Worm (Caenorhabditis elegans): ENCODE data around the gene pals-27.

The pals-27 gene

DNA sequence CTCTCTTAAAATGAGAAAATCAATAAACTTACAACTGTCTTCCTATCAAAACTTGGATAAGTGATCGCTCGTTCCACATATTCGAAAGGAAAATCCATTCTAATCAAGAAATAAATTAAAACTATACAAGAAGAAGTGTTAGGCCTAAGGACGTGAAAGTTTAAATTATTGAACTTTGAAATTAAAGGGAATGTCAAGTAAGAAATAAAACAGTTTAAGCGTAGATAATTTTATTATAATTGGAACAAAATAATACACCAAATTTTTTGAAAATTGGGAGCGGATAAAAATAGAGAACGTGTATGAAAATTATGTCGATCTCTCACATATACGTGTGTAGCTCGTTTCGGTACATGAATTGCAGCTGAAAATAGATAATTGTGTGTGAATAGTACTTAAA, 48.0 kb downstream of the pals-27 start, which contains the start of gene C28A5.6:
TSS of gene C28A5.6 (minus strand) at position 101 of the 400 bp plus-strand sequence.
- TF ChIP-seq zip-2 (tag; optimal IDR thresholded peaks at IDR 0.05) = no peak
- no peak for TF ChIP-seq snpc-4 (tag; optimal IDR thresholded peaks at IDR 0.05)
- no peak for TF ChIP-seq dpl-1 (GFP tag; optimal IDR thresholded peaks at IDR 0.05)
- no peak for TF ChIP-seq mxl-2 (GFP tag; conservative IDR thresholded peaks at IDR 0.05)
- no peak for TF ChIP-seq hif-1 (tag; optimal IDR thresholded peaks at IDR 0.05)
- no peak for TF ChIP-seq mep-1 (tag; optimal IDR thresholded peaks at IDR 0.05)
- no peak for TF ChIP-seq fkh-10 (GFP tag; optimal IDR thresholded peaks at IDR 0.05)
- no peak for TF ChIP-seq R02D3.7 (tag; optimal IDR thresholded peaks at IDR 0.05)
- TF ChIP-seq sdz-12 (GFP tag; optimal IDR thresholded peaks at IDR 0.05) = no peak
- TF ChIP-seq lin-13 (GFP tag; optimal IDR thresholded peaks at IDR 0.05) = no peak
- no peak for TF ChIP-seq pha-4 (GFP tag; IDR thresholded peaks at IDR 0.05)
- no peak for TF ChIP-seq pha-4 (tag; optimal IDR thresholded peaks at IDR 0.05)
